Worm (Caenorhabditis elegans) whole organism, L4 larva: ENCODE measurements around the gene clec-51.

Source experiments
- ama-1 ChIP-seq: fragments of 150-350 bp; optimal IDR thresholded peaks from 2 replicates; lab custom pipeline; 2014; ENCODE audit warnings: inconsistent platforms, mixed read lengths
- arid-1 ChIP-seq: fragments of 200-800 bp; sonication (Bioruptor generic); conservative IDR thresholded peaks from 2 replicates; pipeline ENCODE4 v1.3.6; 2022; ENCODE audit warnings: missing genetic modification reagents, missing genetic modification characterization, missing compliant biosample characterization
- hlh-30 ChIP-seq: sonication (generic microtip); optimal IDR thresholded peaks from 2 replicates; lab custom pipeline; 2017; ENCODE audit warnings: antibody characterized with exemption, mild to moderate bottlenecking, missing genetic modification characterization, missing compliant biosample characterization; ENCODE audit not compliant: insufficient read depth
- nhr-28 ChIP-seq: fragments of 150-350 bp; optimal IDR thresholded peaks from 2 replicates; lab custom pipeline; 2014; ENCODE audit warnings: missing biosample characterization, missing genetic modification characterization

ce11 chrIV:8136548-8136947 is 27.1 kb downstream of the clec-51 start:
- no peak for TF ChIP-seq hlh-30
- TF ChIP-seq nhr-28 (tag; lab: Kevin White, UChicago) = no peak
- TF ChIP-seq ama-1 (lab: Kevin White, UChicago) = no peak
- no peak for TF ChIP-seq arid-1 (GFP tag; lab: Robert Waterston, UW)
